Worm (Caenorhabditis elegans): ENCODE measurements around the gene K12D9.1.

DNA sequence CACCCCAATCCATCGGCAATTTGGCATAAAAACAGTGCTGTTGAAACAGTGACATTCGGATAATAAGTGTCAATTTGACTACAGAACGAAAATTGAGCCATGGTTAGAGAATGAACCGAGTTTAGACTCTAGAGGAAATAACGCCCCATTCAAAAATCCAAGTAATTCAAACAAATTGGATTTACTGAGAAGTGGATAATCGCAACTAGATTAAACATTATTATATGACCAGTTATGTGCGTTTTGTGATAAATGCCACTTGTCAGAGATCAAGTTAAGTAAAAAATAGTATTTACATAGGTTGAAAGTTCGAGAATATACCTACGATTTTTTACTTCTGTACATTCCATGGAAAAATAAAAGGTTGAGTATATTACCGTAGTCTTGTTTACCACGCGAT is 29.0 kb upstream of the K12D9.1 start, which contains the start of gene srw-139:
- TF ChIP-seq ceh-36 (tag; optimal IDR thresholded peaks at IDR 0.05) (no peak), hnd-1 (tag; optimal IDR thresholded peaks at IDR 0.05) (no peak), scrt-1 (GFP tag; IDR thresholded peaks at IDR 0.05) (no peak), ama-1 (optimal IDR thresholded peaks at IDR 0.05) (no peak), F13C5.2 (tag; optimal IDR thresholded peaks at IDR 0.05) (no peak), aly-1 (tag; optimal IDR thresholded peaks at IDR 0.05) (no peak)
